Fruit fly (Drosophila melanogaster): Measurements from ENCODE around the gene Meltrin.
A peak's percentile ranks its signal among the peaks of the same experiment; 100 is the strongest.

Meltrin gene

dm6 chr3R:14728713-14729685 is 31.9 kb upstream of the Meltrin start:
- no peak for TF ChIP-seq Dll (optimal IDR thresholded peaks at IDR 0.05)
- no peak for TF ChIP-seq EcR (GFP tag; optimal IDR thresholded peaks at IDR 0.05)
- no peak for TF ChIP-seq usp (GFP tag; optimal IDR thresholded peaks at IDR 0.05)
- no peak for TF ChIP-seq CG8478 (optimal IDR thresholded peaks at IDR 0.05)
- no peak for TF ChIP-seq pan (optimal IDR thresholded peaks at IDR 0.05)
- TF ChIP-seq psq (optimal IDR thresholded peaks at IDR 0.05): no peak

- TF ChIP-seq pan (optimal IDR thresholded peaks at IDR 0.05): no peak
- TF ChIP-seq usp (GFP tag; optimal IDR thresholded peaks at IDR 0.05): no peak
- TF ChIP-seq EcR (GFP tag; optimal IDR thresholded peaks at IDR 0.05): no peak
- no peak for TF ChIP-seq Dll (optimal IDR thresholded peaks at IDR 0.05)
- no peak for TF ChIP-seq CG8478 (optimal IDR thresholded peaks at IDR 0.05)
- TF ChIP-seq psq (optimal IDR thresholded peaks at IDR 0.05): no peak
These were observed 27.4 kb upstream of the Meltrin start for dm6 chr3R:14724501-14724859.

- TF ChIP-seq CG8478 (optimal IDR thresholded peaks at IDR 0.05) (no peak), EcR (GFP tag; optimal IDR thresholded peaks at IDR 0.05) (no peak), usp (GFP tag; optimal IDR thresholded peaks at IDR 0.05) (no peak), pan (optimal IDR thresholded peaks at IDR 0.05) (no peak), psq (optimal IDR thresholded peaks at IDR 0.05) (no peak), Dll (optimal IDR thresholded peaks at IDR 0.05) (peak; percentile 86)
These were observed 26.8 kb upstream of the Meltrin start, which contains the start of gene kibra for dm6 chr3R:14723671-14724500. TSS of gene kibra (minus strand) at chr3R:14724261.

- TF ChIP-seq EcR (GFP tag; optimal IDR thresholded peaks at IDR 0.05) (no peak), usp (GFP tag; optimal IDR thresholded peaks at IDR 0.05) (no peak), Dll (optimal IDR thresholded peaks at IDR 0.05) (no peak), CG8478 (optimal IDR thresholded peaks at IDR 0.05) (no peak), pan (optimal IDR thresholded peaks at IDR 0.05) (no peak), psq (optimal IDR thresholded peaks at IDR 0.05) (no peak)
These were observed 26.2 kb upstream of the Meltrin start for dm6 chr3R:14723355-14723670.

- no peak for TF ChIP-seq EcR (GFP tag; optimal IDR thresholded peaks at IDR 0.05)
- peak; percentile 72 for TF ChIP-seq Dll (optimal IDR thresholded peaks at IDR 0.05)
These were observed 25.1 kb upstream of the Meltrin start for dm6 chr3R:14721942-14722939.

- TF ChIP-seq EcR (GFP tag; optimal IDR thresholded peaks at IDR 0.05): no peak
- no peak for TF ChIP-seq usp (GFP tag; optimal IDR thresholded peaks at IDR 0.05)
- no peak for TF ChIP-seq Dll (optimal IDR thresholded peaks at IDR 0.05)
- TF ChIP-seq pan (optimal IDR thresholded peaks at IDR 0.05): no peak
- TF ChIP-seq CG8478 (optimal IDR thresholded peaks at IDR 0.05): no peak
- TF ChIP-seq psq (optimal IDR thresholded peaks at IDR 0.05): no peak
These were observed 23.8 kb upstream of the Meltrin start for dm6 chr3R:14720885-14721284.

- TF ChIP-seq usp (GFP tag; optimal IDR thresholded peaks at IDR 0.05): no peak
- no peak for TF ChIP-seq EcR (GFP tag; optimal IDR thresholded peaks at IDR 0.05)
These were observed 23.0 kb upstream of the Meltrin start for dm6 chr3R:14720130-14720529.

- TF ChIP-seq EcR (GFP tag; optimal IDR thresholded peaks at IDR 0.05) (no peak), CG8478 (optimal IDR thresholded peaks at IDR 0.05) (no peak), Dll (optimal IDR thresholded peaks at IDR 0.05) (no peak), psq (optimal IDR thresholded peaks at IDR 0.05) (no peak), usp (GFP tag; optimal IDR thresholded peaks at IDR 0.05) (no peak), pan (optimal IDR thresholded peaks at IDR 0.05) (no peak)
These were observed 22.3 kb upstream of the Meltrin start for dm6 chr3R:14719380-14719779.

- no peak for TF ChIP-seq pan (optimal IDR thresholded peaks at IDR 0.05)
- no peak for TF ChIP-seq usp (GFP tag; optimal IDR thresholded peaks at IDR 0.05)
- no peak for TF ChIP-seq psq (optimal IDR thresholded peaks at IDR 0.05)
- TF ChIP-seq EcR (GFP tag; optimal IDR thresholded peaks at IDR 0.05): no peak
- TF ChIP-seq CG8478 (optimal IDR thresholded peaks at IDR 0.05): no peak
- TF ChIP-seq Dll (optimal IDR thresholded peaks at IDR 0.05): no peak
These were observed 20.6 kb upstream of the Meltrin start for dm6 chr3R:14717712-14718097.

- no peak for TF ChIP-seq pan (optimal IDR thresholded peaks at IDR 0.05)
- no peak for TF ChIP-seq usp (GFP tag; optimal IDR thresholded peaks at IDR 0.05)
- TF ChIP-seq psq (optimal IDR thresholded peaks at IDR 0.05): no peak
- no peak for TF ChIP-seq Dll (optimal IDR thresholded peaks at IDR 0.05)
- no peak for TF ChIP-seq EcR (GFP tag; optimal IDR thresholded peaks at IDR 0.05)
- no peak for TF ChIP-seq CG8478 (optimal IDR thresholded peaks at IDR 0.05)
These were observed 20.1 kb upstream of the Meltrin start for dm6 chr3R:14717076-14717711.

Data from whole organism.